Fruit fly (Drosophila melanogaster) whole organism, wandering third instar larva: Measurements from ENCODE around the gene Bet3.

ENCODE experiments used
- Dfd ChIP-seq: fragments of >200 bp; optimal IDR thresholded peaks from 2 replicates; lab custom pipeline; 2017; ENCODE audit warnings: missing biosample characterization, missing genetic modification characterization
- Rel ChIP-seq, 2 experiments: fragments of 200-800 bp; sonication (Bioruptor generic) in 1 of 2; optimal IDR thresholded peaks; 2 replicates in 1 of 2; 3 replicates in 1 of 2; lab custom pipeline; 2016 to 2019; ENCODE audit warnings: mild to moderate bottlenecking in 2 of 2, missing biosample characterization in 2 of 2, missing genetic modification characterization in 2 of 2, moderate library complexity in 1 of 2
- brk ChIP-seq: fragments of 200-800 bp; sonication (Bioruptor generic); optimal IDR thresholded peaks from 2 replicates; lab custom pipeline; 2016; ENCODE audit warnings: missing biosample characterization, mild to moderate bottlenecking, missing genetic modification characterization
- psq ChIP-seq: fragments of 200-800 bp; sonication (Bioruptor generic); optimal IDR thresholded peaks from 3 replicates; lab custom pipeline; 2017; ENCODE audit warnings: missing biosample characterization, mild to moderate bottlenecking, missing genetic modification characterization, moderate library complexity
- sage ChIP-seq: fragments of 200-800 bp; sonication (Bioruptor generic); optimal IDR thresholded peaks from 2 replicates; lab custom pipeline; 2016; ENCODE audit warnings: missing biosample characterization, mild to moderate bottlenecking, missing genetic modification characterization

Gene Bet3

dm6 chr3L:9396704-9397103 lies 45.4 kb downstream of the Bet3 start:
- TF ChIP-seq psq (GFP tag; lab: Kevin White, UChicago), result peak; percentile 76
- TF ChIP-seq sage (GFP tag; lab: Kevin White, UChicago), result no peak
- TF ChIP-seq Dfd (GFP tag; lab: Kevin White, UChicago), result peak; percentile 8

dm6 chr3L:9396038-9396437 lies 46.0 kb downstream of the Bet3 start:
- no peak for TF ChIP-seq brk (GFP tag; lab: Kevin White, UChicago)
- TF ChIP-seq Rel (GFP tag; optimal IDR thresholded peaks at IDR 0.05; lab: Kevin White, UChicago), result no peak
- peak; percentile 98 for TF ChIP-seq Rel (tag; optimal IDR thresholded peaks at IDR 0.05; lab: Kevin White, UChicago)
- TF ChIP-seq, all 38 proteins: peak for 1

dm6 chr3L:9391340-9391980 lies 50.6 kb downstream of the Bet3 start:
- TF ChIP-seq sage (GFP tag; lab: Kevin White, UChicago), result no peak
- TF ChIP-seq Rel (GFP tag; optimal IDR thresholded peaks at IDR 0.05; lab: Kevin White, UChicago), result no peak
- TF ChIP-seq Rel (tag; optimal IDR thresholded peaks at IDR 0.05; lab: Kevin White, UChicago), result peak; percentile 87
